Worm (Caenorhabditis elegans) whole organism, L4/young adult: Measurements from ENCODE around the gene Y38H6C.20.

Source experiments
- W03F9.2 ChIP-seq: fragments of 150-350 bp; optimal IDR thresholded peaks from 2 replicates; lab custom pipeline; 2014; ENCODE audit warnings: missing biosample characterization, missing genetic modification characterization
- him-1 ChIP-seq: sonication (generic microtip); optimal IDR thresholded peaks from 2 replicates; lab custom pipeline; 2016; ENCODE audit warnings: missing genotype, missing genetic modification reagents, missing genetic modification characterization, missing compliant biosample characterization

ce11 chrV:20594746-20595145 lies 43.8 kb upstream of the Y38H6C.20 start, which contains the start of gene F26F2.10:
- TF ChIP-seq W03F9.2 (tag; lab: Kevin White, UChicago) (no peak), him-1 (tag; lab: Kevin White, UChicago) (no peak)
